Worm (Caenorhabditis elegans) whole organism, late embryonic: ENCODE data around the gene srsx-14.

Source experiments
- C08G9.2 ChIP-seq: sonication (generic microtip); optimal IDR thresholded peaks from 2 replicates; lab custom pipeline; 2016; ENCODE audit warnings: mild to moderate bottlenecking, missing genetic modification characterization, moderate library complexity, missing compliant biosample characterization
- F13H6.1 ChIP-seq: sonication (generic microtip); optimal IDR thresholded peaks from 2 replicates; lab custom pipeline; 2016; ENCODE audit warnings: missing genetic modification characterization, missing compliant biosample characterization
- ama-1 ChIP-seq: fragments of 150-350 bp; optimal IDR thresholded peaks from 2 replicates; lab custom pipeline; 2014
- ceh-18 ChIP-seq: sonication (generic microtip); optimal IDR thresholded peaks from 2 replicates; lab custom pipeline; 2016; ENCODE audit warnings: missing genetic modification characterization, missing compliant biosample characterization
- ceh-2 ChIP-seq: sonication (generic microtip); optimal IDR thresholded peaks from 2 replicates; lab custom pipeline; 2016; ENCODE audit warnings: missing genotype, missing genetic modification characterization, missing compliant biosample characterization
- ceh-30 ChIP-seq: fragments of 150-350 bp; optimal IDR thresholded peaks from 2 replicates; lab custom pipeline; 2014; ENCODE audit warnings: missing biosample characterization, missing genetic modification characterization
- ceh-31 ChIP-seq: sonication (generic microtip); optimal IDR thresholded peaks from 2 replicates; lab custom pipeline; 2016; ENCODE audit warnings: missing genetic modification characterization, missing compliant biosample characterization
- ceh-34 ChIP-seq: sonication (generic microtip); optimal IDR thresholded peaks from 2 replicates; lab custom pipeline; 2016; ENCODE audit warnings: mild to moderate bottlenecking, missing genetic modification characterization, missing compliant biosample characterization
- ceh-45 ChIP-seq: fragments of 200-800 bp; sonication (Bioruptor generic); IDR thresholded peaks from 2 replicates; pipeline ENCODE4 v1.3.6; 2022; ENCODE audit warnings: missing genetic modification reagents, missing genetic modification characterization, missing compliant biosample characterization
- ceh-6 ChIP-seq: fragments of 200-800 bp; sonication (Bioruptor generic); optimal IDR thresholded peaks from 2 replicates; lab custom pipeline; 2018; ENCODE audit warnings: mild to moderate bottlenecking, missing genetic modification characterization, missing compliant biosample characterization
- ceh-9 ChIP-seq: sonication (generic microtip); optimal IDR thresholded peaks from 2 replicates; lab custom pipeline; 2016; ENCODE audit warnings: mild to moderate bottlenecking, missing genetic modification characterization, inconsistent platforms, missing compliant biosample characterization
- che-1 ChIP-seq: sonication (generic microtip); optimal IDR thresholded peaks from 2 replicates; lab custom pipeline; 2016; ENCODE audit warnings: mild to moderate bottlenecking, missing genetic modification characterization, missing compliant biosample characterization
- dmd-4 ChIP-seq: sonication (generic microtip); optimal IDR thresholded peaks from 2 replicates; lab custom pipeline; 2016; ENCODE audit warnings: borderline replicate concordance, missing genetic modification characterization, missing compliant biosample characterization
- elt-2 ChIP-seq: sonication (generic microtip); optimal IDR thresholded peaks from 2 replicates; lab custom pipeline; 2016; ENCODE audit warnings: missing genetic modification reagents, missing genetic modification characterization, missing compliant biosample characterization
- fax-1 ChIP-seq: sonication (generic microtip); optimal IDR thresholded peaks from 2 replicates; lab custom pipeline; 2016; ENCODE audit warnings: missing genotype, missing genetic modification characterization, missing compliant biosample characterization
- fkh-10 ChIP-seq: fragments of 150-350 bp; optimal IDR thresholded peaks from 2 replicates; lab custom pipeline; 2014; ENCODE audit warnings: missing biosample characterization, missing genetic modification reagents, missing genetic modification characterization
- fkh-6 ChIP-seq: sonication (generic microtip); optimal IDR thresholded peaks from 2 replicates; lab custom pipeline; 2016; ENCODE audit warnings: missing genetic modification characterization, missing compliant biosample characterization
- hlh-30 ChIP-seq: sonication (generic microtip); optimal IDR thresholded peaks from 2 replicates; lab custom pipeline; 2017; ENCODE audit warnings: antibody characterized with exemption, missing genetic modification characterization, missing compliant biosample characterization; ENCODE audit not compliant: insufficient read depth
- hlh-8 ChIP-seq: sonication (generic microtip); optimal IDR thresholded peaks from 2 replicates; lab custom pipeline; 2016; ENCODE audit warnings: missing genotype, missing genetic modification characterization, missing compliant biosample characterization
- nfya-1 ChIP-seq: sonication (generic microtip); optimal IDR thresholded peaks from 2 replicates; lab custom pipeline; 2017; ENCODE audit warnings: missing genetic modification characterization, mild to moderate bottlenecking, missing compliant biosample characterization, antibody characterized with exemption, moderate library complexity
- nhr-11 ChIP-seq: fragments of 150-350 bp; optimal IDR thresholded peaks from 2 replicates; lab custom pipeline; 2014; ENCODE audit warnings: missing biosample characterization, missing genetic modification characterization
- npax-4 ChIP-seq: sonication (generic microtip); optimal IDR thresholded peaks from 2 replicates; lab custom pipeline; 2016; ENCODE audit warnings: missing genetic modification characterization, missing compliant biosample characterization
- odd-2 ChIP-seq: sonication (generic microtip); optimal IDR thresholded peaks from 2 replicates; lab custom pipeline; 2017; ENCODE audit warnings: antibody characterized with exemption, mild to moderate bottlenecking, missing genetic modification characterization, missing compliant biosample characterization
- pax-1 ChIP-seq: fragments of 150-350 bp; optimal IDR thresholded peaks from 2 replicates; lab custom pipeline; 2014; ENCODE audit warnings: missing biosample characterization, missing genetic modification characterization
- pha-2 ChIP-seq: sonication (generic microtip); optimal IDR thresholded peaks from 2 replicates; lab custom pipeline; 2017; ENCODE audit warnings: mild to moderate bottlenecking, missing genetic modification characterization, missing compliant biosample characterization
- pha-4 ChIP-seq: fragments of 150-350 bp; optimal IDR thresholded peaks from 2 replicates; lab custom pipeline; 2018; ENCODE audit warnings: missing biosample characterization, missing genetic modification reagents, missing genetic modification characterization
- pqm-1 ChIP-seq: sonication (generic microtip); optimal IDR thresholded peaks from 2 replicates; lab custom pipeline; 2016; ENCODE audit warnings: missing genetic modification characterization, missing compliant biosample characterization
- ref-2 ChIP-seq: sonication (generic microtip); optimal IDR thresholded peaks from 2 replicates; lab custom pipeline; 2016; ENCODE audit warnings: missing genetic modification characterization, missing compliant biosample characterization
- rnt-1 ChIP-seq: sonication (generic microtip); optimal IDR thresholded peaks from 2 replicates; lab custom pipeline; 2016; ENCODE audit warnings: missing genetic modification characterization, missing compliant biosample characterization
- sdc-2 ChIP-seq: sonication (generic microtip); optimal IDR thresholded peaks from 2 replicates; lab custom pipeline; 2016; ENCODE audit warnings: missing genotype, missing genetic modification characterization, missing compliant biosample characterization
- sox-2 ChIP-seq: fragments of 200-800 bp; sonication (Bioruptor generic); IDR thresholded peaks from 2 replicates; pipeline ENCODE4 v1.3.6; 2022; ENCODE audit warnings: missing genetic modification reagents, missing genetic modification characterization, missing compliant biosample characterization
- syd-9 ChIP-seq: sonication (generic microtip); optimal IDR thresholded peaks from 2 replicates; lab custom pipeline; 2016; ENCODE audit warnings: mild to moderate bottlenecking, missing genetic modification characterization, moderate library complexity, missing compliant biosample characterization
- tbx-2 ChIP-seq: sonication (generic microtip); optimal IDR thresholded peaks from 2 replicates; lab custom pipeline; 2016; ENCODE audit warnings: missing genetic modification characterization, missing compliant biosample characterization
- tbx-7 ChIP-seq: sonication (generic microtip); optimal IDR thresholded peaks from 2 replicates; lab custom pipeline; 2016; ENCODE audit warnings: missing genotype, missing genetic modification characterization, missing compliant biosample characterization
- ttx-3 ChIP-seq: sonication (generic microtip); optimal IDR thresholded peaks from 2 replicates; lab custom pipeline; 2016; ENCODE audit warnings: missing genetic modification reagents, missing genetic modification characterization, missing compliant biosample characterization
- unc-3 ChIP-seq, 2 experiments: fragments of 200-800 bp in 1 of 2; sonication (Bioruptor generic) in 1 of 2; sonication (generic microtip) in 1 of 2; conservative IDR thresholded peaks in 1 of 2; optimal IDR thresholded peaks in 1 of 2; 2 replicates each; pipeline versions ENCODE4 v1.3.6 to Lab custom; 2016 to 2022; ENCODE audit warnings: missing compliant biosample characterization in 2 of 2, missing genetic modification characterization in 2 of 2, missing genetic modification reagents in 1 of 2
- unc-55 ChIP-seq: sonication (generic microtip); optimal IDR thresholded peaks from 2 replicates; lab custom pipeline; 2017; ENCODE audit warnings: missing biosample characterization, missing genetic modification reagents, missing genetic modification characterization
- zip-5 ChIP-seq: sonication (generic microtip); optimal IDR thresholded peaks from 2 replicates; lab custom pipeline; 2016; ENCODE audit warnings: missing genetic modification characterization, missing compliant biosample characterization

The srsx-14 gene

DNA sequence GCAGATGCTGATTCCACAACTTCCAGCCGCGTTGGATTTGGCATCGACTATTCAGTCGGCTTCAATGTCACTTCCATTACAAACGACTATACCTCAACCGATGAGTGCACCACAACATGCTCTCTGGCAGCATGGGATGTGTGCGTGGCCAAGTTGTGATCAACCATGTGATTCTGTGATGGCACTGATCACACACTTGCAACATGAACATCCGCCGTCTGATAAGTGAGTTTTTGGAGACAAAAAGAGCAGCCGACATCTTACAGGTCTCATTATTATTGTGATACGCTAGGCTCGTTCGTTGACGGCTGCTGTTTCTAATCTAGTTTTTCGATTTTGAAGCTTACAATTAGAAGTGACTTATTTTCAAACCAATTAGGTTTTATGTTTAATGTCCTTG lies 24.5 kb downstream of the srsx-14 start:
- TF ChIP-seq tbx-7, result no peak
- TF ChIP-seq dmd-4 (tag; lab: Kevin White, UChicago), result no peak
- no peak for TF ChIP-seq hlh-30 (tag; lab: Kevin White, UChicago)
- TF ChIP-seq sox-2 (GFP tag; lab: Robert Waterston, UW), result no peak
- no peak for TF ChIP-seq syd-9 (tag; lab: Kevin White, UChicago)
- no peak for TF ChIP-seq C08G9.2 (tag; lab: Kevin White, UChicago)
- TF ChIP-seq tbx-2 (tag; lab: Kevin White, UChicago), result no peak
- TF ChIP-seq fax-1 (tag; lab: Kevin White, UChicago), result no peak
- TF ChIP-seq zip-5 (tag; lab: Kevin White, UChicago), result no peak
- TF ChIP-seq fkh-10 (GFP tag; lab: Kevin White, UChicago), result no peak
- no peak for TF ChIP-seq ceh-9 (tag; lab: Kevin White, UChicago)

- peak; percentile 69 for TF ChIP-seq ref-2
- TF ChIP-seq ceh-2 (tag; lab: Kevin White, UChicago), result peak; percentile 21
- peak; percentile 41 for TF ChIP-seq pha-2
- TF ChIP-seq nfya-1 (tag; lab: Kevin White, UChicago), result peak; percentile 79
- TF ChIP-seq sdc-2 (tag; lab: Kevin White, UChicago), result no peak
- TF ChIP-seq tbx-2 (tag; lab: Kevin White, UChicago), result peak; percentile 67
- peak; percentile 45 for TF ChIP-seq pax-1 (tag; lab: Kevin White, UChicago)
- TF ChIP-seq hlh-30 (tag; lab: Kevin White, UChicago), result peak; percentile 47
- no peak for TF ChIP-seq rnt-1 (tag; lab: Kevin White, UChicago)
- peak; percentile 57 for TF ChIP-seq ceh-34
- peak; percentile 1 for TF ChIP-seq fkh-6
- TF ChIP-seq sox-2 (GFP tag; lab: Robert Waterston, UW), result peak; percentile 59
- peak; percentile 61 for TF ChIP-seq ceh-31 (tag; lab: Kevin White, UChicago)
- no peak for TF ChIP-seq pha-4 (tag; lab: Kevin White, UChicago)
- TF ChIP-seq unc-55 (GFP tag; lab: Kevin White, UChicago), result peak; percentile 66
- TF ChIP-seq ceh-18 (tag; lab: Kevin White, UChicago), result peak; percentile 44
- no peak for TF ChIP-seq F13H6.1
Measured at ce11 chrIV:5600316-5600715, 26.6 kb downstream of the srsx-14 start.

DNA sequence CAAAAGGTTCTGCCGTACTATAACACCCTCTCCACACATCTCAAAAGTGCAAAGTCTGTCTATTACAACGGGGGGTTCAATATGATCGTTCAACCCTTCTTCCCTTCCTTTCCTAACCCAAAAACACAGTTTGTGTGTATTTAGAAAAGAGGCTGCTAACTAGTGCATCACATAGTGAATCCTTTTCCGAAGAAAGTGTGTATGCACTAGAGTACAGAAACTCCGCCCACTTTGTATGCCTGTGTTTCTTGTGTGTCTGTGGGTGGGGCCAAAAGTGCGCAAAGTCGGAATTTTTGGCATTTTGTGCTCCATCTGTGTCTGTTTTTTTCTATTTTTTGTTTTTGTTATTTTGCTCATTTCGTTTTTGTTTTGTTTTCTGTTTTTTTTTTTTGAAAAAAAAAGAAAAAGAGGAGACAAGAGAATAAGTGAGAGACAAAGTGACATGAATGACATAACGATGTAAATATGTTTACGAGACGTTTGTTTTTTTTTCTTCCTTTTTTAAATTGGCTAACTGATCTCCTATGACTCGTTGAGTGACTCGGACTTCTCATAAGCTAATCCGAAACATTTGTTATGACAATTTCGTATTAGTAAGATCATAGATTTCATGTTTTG lies 28.3 kb downstream of the srsx-14 start:
- no peak for TF ChIP-seq pha-2

DNA sequence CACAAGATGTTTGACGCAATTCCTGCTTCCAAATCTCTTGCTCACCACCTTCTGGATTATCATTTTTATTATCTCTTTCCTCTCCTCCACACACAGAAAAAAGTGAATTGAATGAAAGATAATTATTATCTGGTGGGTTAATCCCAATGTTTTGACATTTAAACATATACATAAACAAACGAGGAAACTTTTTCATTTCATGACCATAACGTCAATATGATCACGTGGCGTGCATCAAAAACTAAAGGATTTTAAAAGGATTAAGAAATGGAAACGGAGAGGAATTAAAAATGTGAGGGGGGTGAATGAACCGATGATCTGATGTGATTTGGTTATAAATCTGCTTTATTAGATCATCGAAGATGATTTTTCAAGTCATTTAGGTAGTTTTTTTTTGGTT lies 31.4 kb downstream of the srsx-14 start:
- TF ChIP-seq hlh-8 (no peak), ama-1 (no peak), unc-3 (GFP tag; conservative IDR thresholded peaks at IDR 0.05; lab: Robert Waterston, UW) (no peak), unc-3 (tag; optimal IDR thresholded peaks at IDR 0.05; lab: Kevin White, UChicago) (no peak), sox-2 (GFP tag; lab: Robert Waterston, UW) (no peak), fax-1 (tag; lab: Kevin White, UChicago) (no peak), ceh-31 (tag; lab: Kevin White, UChicago) (no peak), zip-5 (tag; lab: Kevin White, UChicago) (no peak), ceh-30 (tag; lab: Kevin White, UChicago) (no peak), ceh-6 (GFP tag; lab: Kevin White, UChicago) (no peak), pqm-1 (tag; lab: Kevin White, UChicago) (no peak), ttx-3 (tag; lab: Kevin White, UChicago) (no peak), ceh-18 (tag; lab: Kevin White, UChicago) (no peak), sdc-2 (tag; lab: Kevin White, UChicago) (no peak)

DNA sequence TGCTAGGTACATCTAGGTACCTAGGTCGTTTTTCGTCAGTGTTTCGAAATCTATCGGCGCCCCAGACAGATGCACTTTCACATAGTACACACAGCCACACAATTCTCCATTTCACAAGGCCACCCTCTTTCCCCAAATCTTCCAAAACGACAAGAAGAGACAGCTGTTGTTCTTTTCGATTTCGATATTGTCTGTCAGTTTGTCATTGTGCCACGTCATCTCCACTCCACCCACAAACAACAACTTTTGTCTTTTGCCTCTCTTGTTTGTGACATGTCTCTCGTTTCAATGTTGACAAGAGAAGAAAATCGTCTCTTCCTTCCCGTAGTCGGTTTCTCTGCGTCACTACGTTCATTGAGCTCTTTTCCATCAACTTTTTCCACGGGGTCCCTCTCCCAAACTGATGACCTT lies 33.1 kb downstream of the srsx-14 start:
- TF ChIP-seq odd-2 (tag; lab: Kevin White, UChicago), result no peak
- TF ChIP-seq nhr-11 (tag; lab: Kevin White, UChicago), result no peak
- no peak for TF ChIP-seq npax-4 (tag; lab: Kevin White, UChicago)
- TF ChIP-seq ceh-34, result peak; percentile 15
- no peak for TF ChIP-seq ceh-2 (tag; lab: Kevin White, UChicago)
- TF ChIP-seq ceh-18 (tag; lab: Kevin White, UChicago), result peak; percentile 89
- no peak for TF ChIP-seq ceh-45
- TF ChIP-seq che-1, result no peak
- TF ChIP-seq unc-55 (GFP tag; lab: Kevin White, UChicago), result peak; percentile 97
- TF ChIP-seq rnt-1 (tag; lab: Kevin White, UChicago), result peak; percentile 73
- TF ChIP-seq elt-2 (tag; lab: Kevin White, UChicago), result no peak
